Worm (Caenorhabditis elegans): ENCODE data around the gene R07E5.19.

DNA sequence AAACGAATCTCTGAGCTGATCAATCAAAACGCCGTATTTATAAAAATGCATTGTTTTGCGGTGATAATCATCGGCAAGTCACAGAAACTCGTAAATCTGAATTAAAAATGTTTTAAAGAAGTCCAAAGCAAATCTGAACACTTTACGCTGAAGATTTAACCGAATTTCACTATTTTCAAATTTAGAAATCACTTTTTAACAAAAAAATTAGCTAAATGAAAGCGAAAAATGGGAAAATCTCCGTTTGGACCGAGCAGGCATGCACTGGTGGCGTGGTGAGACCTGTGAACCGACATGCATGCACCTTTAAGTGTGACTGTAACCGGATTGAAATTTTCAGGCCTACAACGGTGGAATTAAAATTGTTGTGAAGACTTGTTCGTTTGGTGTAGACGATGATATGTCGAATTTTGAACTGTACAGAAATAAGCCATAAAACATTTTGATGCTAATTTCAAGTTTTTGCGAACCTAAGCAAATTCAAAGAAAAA lies 21.7 kb upstream of the R07E5.19 start, which contains the start of gene C28A5.2:
- TF ChIP-seq mdl-1 (tag; optimal IDR thresholded peaks at IDR 0.05) (no peak), snpc-4 (tag; optimal IDR thresholded peaks at IDR 0.05) (no peak), fos-1 (tag; optimal IDR thresholded peaks at IDR 0.05) (no peak), lsy-2 (tag; optimal IDR thresholded peaks at IDR 0.05) (no peak), nhr-28 (tag; optimal IDR thresholded peaks at IDR 0.05) (no peak), T26A8.4 (GFP tag; IDR thresholded peaks at IDR 0.05) (no peak), egl-27 (tag; optimal IDR thresholded peaks at IDR 0.05) (no peak), aly-2 (tag; optimal IDR thresholded peaks at IDR 0.05) (no peak), pqm-1 (tag; optimal IDR thresholded peaks at IDR 0.05) (no peak), ama-1 (optimal IDR thresholded peaks at IDR 0.05) (no peak), unc-130 (GFP tag; optimal IDR thresholded peaks at IDR 0.05) (no peak), nhr-10 (tag; optimal IDR thresholded peaks at IDR 0.05) (no peak), nhr-111 (GFP tag; optimal IDR thresholded peaks at IDR 0.05) (no peak), R02D3.7 (tag; optimal IDR thresholded peaks at IDR 0.05) (no peak)

Measured in whole organism, L4 larva.